Worm (Caenorhabditis elegans) whole organism, dauer: ENCODE results near the gene math-9.

Source experiments
- unc-62 ChIP-seq: sonication (generic microtip); optimal IDR thresholded peaks from 2 replicates; lab custom pipeline; 2017; ENCODE audit warnings: missing biosample characterization, missing genetic modification reagents, missing genetic modification characterization

Gene math-9

DNA sequence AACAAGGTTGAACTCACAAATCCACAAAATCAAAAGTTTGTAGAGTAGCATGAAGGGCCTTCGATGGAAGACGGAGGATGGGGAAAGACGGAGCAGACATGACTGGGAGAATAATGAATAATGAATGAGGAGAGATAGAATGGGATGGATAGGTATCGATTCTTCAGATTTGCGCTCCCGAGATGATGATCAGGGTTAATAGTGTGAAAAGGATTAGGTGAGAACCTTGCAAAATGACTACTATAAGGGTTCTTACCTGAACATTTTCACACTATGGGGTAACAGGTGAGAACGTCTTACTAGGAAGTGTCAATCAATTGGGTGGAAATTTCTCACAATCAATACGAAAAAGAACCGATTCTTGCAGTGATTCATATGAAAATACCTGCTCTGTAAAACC, 40.3 kb downstream of the math-9 start, which contains the start of gene fbxb-96:
fbxb-96 (minus strand) TSS at position 101 of the 400 bp plus-strand sequence.
- TF ChIP-seq unc-62, result no peak

DNA sequence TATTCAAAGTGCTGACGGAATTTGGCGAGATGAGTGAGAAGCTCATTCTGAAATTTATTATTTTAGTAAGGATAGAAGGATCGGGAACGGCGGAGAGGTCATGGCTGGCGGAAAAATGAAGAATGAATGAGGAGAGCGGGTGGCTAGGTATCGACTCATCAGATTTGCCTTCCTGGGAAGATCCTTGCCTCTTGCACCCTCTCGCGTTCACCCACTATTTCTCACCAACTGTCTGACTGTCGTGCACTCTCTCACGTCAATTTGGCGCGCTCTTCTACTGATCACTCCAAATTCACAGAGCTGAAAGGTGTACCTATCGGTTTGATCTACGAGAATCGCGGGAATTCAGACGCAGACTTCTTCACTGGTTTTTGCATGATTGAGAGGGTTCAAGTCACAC, 42.5 kb downstream of the math-9 start, which contains the start of gene fbxb-97:
fbxb-97 (minus strand) TSS at position 53 of the 400 bp plus-strand sequence.
- TF ChIP-seq unc-62, result no peak

DNA sequence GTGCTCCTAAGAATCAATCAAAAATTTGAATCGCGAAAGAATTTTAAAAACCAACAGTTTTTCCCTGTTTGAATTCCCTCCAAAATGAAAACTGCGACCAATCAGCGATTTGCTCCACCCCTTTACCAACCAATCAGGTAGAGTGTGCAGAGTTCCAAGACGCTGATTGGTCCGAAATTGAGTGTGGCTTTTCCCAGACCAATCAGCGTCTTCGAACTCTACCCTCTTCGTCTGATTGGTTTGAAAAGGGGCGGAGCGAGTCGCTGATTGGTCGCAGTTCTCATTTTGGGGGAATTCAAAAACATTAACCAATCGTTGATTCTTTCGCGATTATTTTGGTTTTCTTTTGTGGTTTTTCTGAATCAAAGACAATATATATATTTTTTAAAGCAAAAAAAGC, 46.0 kb downstream of the math-9 start:
- no peak for TF ChIP-seq unc-62

DNA sequence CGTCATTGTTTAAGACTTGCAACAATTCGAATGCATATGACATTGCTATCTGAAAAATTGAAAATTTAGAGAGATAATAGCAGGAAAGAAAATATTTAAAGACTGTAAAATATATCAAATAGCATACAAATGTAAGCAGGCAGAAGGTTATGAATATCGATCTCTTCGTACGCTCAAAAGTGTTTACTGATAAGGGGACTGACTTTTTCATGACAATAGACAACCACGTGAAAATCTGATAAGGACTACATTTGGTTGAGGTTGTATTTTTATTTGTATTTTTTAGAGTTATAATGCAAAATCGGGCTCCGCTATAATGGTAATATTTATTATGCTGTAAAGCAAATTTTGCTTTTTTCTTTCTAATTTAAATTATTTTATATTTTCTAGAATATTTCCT, 47.7 kb downstream of the math-9 start, which contains the start of the genes C52E2.5 and C52E2.4:
C52E2.5 (minus strand) TSS at position 43 of the 400 bp plus-strand sequence.
C52E2.4 (plus strand) TSS at position 252 of the 400 bp plus-strand sequence.
- no peak for TF ChIP-seq unc-62
